Worm (Caenorhabditis elegans): Measurements from ENCODE around the gene W06F12.3.
A peak's percentile ranks its signal among the peaks of the same experiment; 100 is the strongest.

The W06F12.3 gene

ce11 chrIII:13710666-13711065 lies 24.2 kb upstream of the W06F12.3 start:
- TF ChIP-seq egl-27 (tag; optimal IDR thresholded peaks at IDR 0.05) = no peak
- TF ChIP-seq dsc-1 (tag; optimal IDR thresholded peaks at IDR 0.05) = no peak
- TF ChIP-seq nhr-47 (tag; optimal IDR thresholded peaks at IDR 0.05) = no peak
- TF ChIP-seq ceh-63 (GFP tag; optimal IDR thresholded peaks at IDR 0.05) = no peak
- TF ChIP-seq grh-1 (GFP tag; IDR thresholded peaks at IDR 0.05) = peak; percentile 30; the same call in 1 of the 2 replicates
- peak in 2 of 6 experiments; percentile 10 to 20 for TF ChIP-seq elt-3 (tag; optimal IDR thresholded peaks at IDR 0.05)
- TF ChIP-seq aly-2 (tag; optimal IDR thresholded peaks at IDR 0.05) = no peak
- peak in 1 of 2 experiments; percentile 8 for TF ChIP-seq lsy-2 (tag; optimal IDR thresholded peaks at IDR 0.05)
- no peak for TF ChIP-seq lir-3 (tag; optimal IDR thresholded peaks at IDR 0.05; ENCODE audit: poor library complexity)
- TF ChIP-seq fkh-4 (tag; optimal IDR thresholded peaks at IDR 0.05; ENCODE audit: borderline replicate concordance) = no peak
- TF ChIP-seq snpc-4 (tag; optimal IDR thresholded peaks at IDR 0.05) = no peak
- no peak for TF ChIP-seq ets-5 (GFP tag; IDR thresholded peaks at IDR 0.05)
- TF ChIP-seq nhr-77 (tag; optimal IDR thresholded peaks at IDR 0.05) = no peak
- TF ChIP-seq lin-15B (tag; optimal IDR thresholded peaks at IDR 0.05) = no peak
- no peak for TF ChIP-seq nhr-84 (tag; optimal IDR thresholded peaks at IDR 0.05)
- TF ChIP-seq egl-13 (tag; optimal IDR thresholded peaks at IDR 0.05) = no peak
- no peak for TF ChIP-seq unc-62 (GFP tag; optimal IDR thresholded peaks at IDR 0.05)
- TF ChIP-seq nhr-237 (tag; optimal IDR thresholded peaks at IDR 0.05) = no peak
- TF ChIP-seq ztf-4 (tag; optimal IDR thresholded peaks at IDR 0.05) = no peak
- TF ChIP-seq mab-9 (GFP tag; IDR thresholded peaks at IDR 0.05) = no peak
- peak; percentile 49 for TF ChIP-seq blmp-1 (tag; optimal IDR thresholded peaks at IDR 0.05)
- no peak for TF ChIP-seq Y116A8C.19 (tag; optimal IDR thresholded peaks at IDR 0.05; ENCODE audit: borderline replicate concordance)
- no peak for TF ChIP-seq fkh-8 (tag; optimal IDR thresholded peaks at IDR 0.05)
- no peak for TF ChIP-seq C16A3.4 (tag; optimal IDR thresholded peaks at IDR 0.05)
- no peak for TF ChIP-seq zip-4 (GFP tag; optimal IDR thresholded peaks at IDR 0.05)
- TF ChIP-seq ceh-88 (GFP tag; IDR thresholded peaks at IDR 0.05) = no peak
- no peak for TF ChIP-seq pax-3 (tag; optimal IDR thresholded peaks at IDR 0.05)
- no peak for TF ChIP-seq ceh-90 (tag; optimal IDR thresholded peaks at IDR 0.05)
- TF ChIP-seq mdl-1 (tag; optimal IDR thresholded peaks at IDR 0.05) = no peak
- no peak for TF ChIP-seq nhr-28 (tag; optimal IDR thresholded peaks at IDR 0.05)
- TF ChIP-seq nhr-90 (tag; optimal IDR thresholded peaks at IDR 0.05; ENCODE audit: poor library complexity) = peak; percentile 39
- peak; percentile 44 for TF ChIP-seq lin-14 (GFP tag; optimal IDR thresholded peaks at IDR 0.05)
- TF ChIP-seq F16B12.6 (tag; optimal IDR thresholded peaks at IDR 0.05) = no peak
- TF ChIP-seq unc-30 (tag; optimal IDR thresholded peaks at IDR 0.05) = no peak
- no peak for TF ChIP-seq C04F5.9 (tag; optimal IDR thresholded peaks at IDR 0.05)
- TF ChIP-seq tbx-2 (tag; optimal IDR thresholded peaks at IDR 0.05) = peak; percentile 16
- no peak for TF ChIP-seq swsn-7 (tag; optimal IDR thresholded peaks at IDR 0.05)
- TF ChIP-seq efl-1 (optimal IDR thresholded peaks at IDR 0.05) = no peak
- TF ChIP-seq efl-1 (GFP tag; optimal IDR thresholded peaks at IDR 0.05 in 1 of 2) = no peak
- no peak for TF ChIP-seq ztf-11 (tag; optimal IDR thresholded peaks at IDR 0.05)
- no peak for TF ChIP-seq nhr-76 (tag; optimal IDR thresholded peaks at IDR 0.05)
- TF ChIP-seq elt-2 (tag; optimal IDR thresholded peaks at IDR 0.05) = no peak
- no peak for TF ChIP-seq skn-1 (tag; optimal IDR thresholded peaks at IDR 0.05)
- TF ChIP-seq jun-1 (tag; optimal IDR thresholded peaks at IDR 0.05) = no peak
- no peak for TF ChIP-seq ama-1 (optimal IDR thresholded peaks at IDR 0.05)
- no peak for TF ChIP-seq ceh-8 (GFP tag; optimal IDR thresholded peaks at IDR 0.05)
- TF ChIP-seq fkh-10 (GFP tag; optimal IDR thresholded peaks at IDR 0.05) = no peak
- peak; percentile 14 for TF ChIP-seq nhr-20 (tag; optimal IDR thresholded peaks at IDR 0.05)
- no peak for TF ChIP-seq ceh-82 (tag; optimal IDR thresholded peaks at IDR 0.05)
- TF ChIP-seq vab-15 (tag; optimal IDR thresholded peaks at IDR 0.05) = peak; percentile 30
- peak; percentile 44 for TF ChIP-seq snu-23 (GFP tag; optimal IDR thresholded peaks at IDR 0.05)
- TF ChIP-seq xbp-1 (tag; optimal IDR thresholded peaks at IDR 0.05) = no peak
- no peak for TF ChIP-seq pqm-1 (tag; optimal IDR thresholded peaks at IDR 0.05)
- no peak for TF ChIP-seq alr-1 (tag; optimal IDR thresholded peaks at IDR 0.05; ENCODE audit: borderline replicate concordance)
